Worm (Caenorhabditis elegans) whole organism, L3 larva: Measurements from ENCODE around the gene lact-7.
A peak's percentile ranks its signal among the peaks of the same experiment; 100 is the strongest.

ENCODE experiments used
- R02D3.7 ChIP-seq: fragments of 150-350 bp; optimal IDR thresholded peaks from 2 replicates; lab custom pipeline; 2014; ENCODE audit warnings: missing biosample characterization, missing genetic modification characterization
- aly-2 ChIP-seq: fragments of 150-350 bp; optimal IDR thresholded peaks from 2 replicates; lab custom pipeline; 2014; ENCODE audit warnings: missing biosample characterization, missing genetic modification characterization
- ceh-28 ChIP-seq: fragments of 150-350 bp; optimal IDR thresholded peaks from 2 replicates; lab custom pipeline; 2014; ENCODE audit warnings: missing biosample characterization, missing genetic modification reagents, missing genetic modification characterization
- ceh-82 ChIP-seq: fragments of 150-350 bp; optimal IDR thresholded peaks from 2 replicates; lab custom pipeline; 2014; ENCODE audit warnings: missing biosample characterization, missing genetic modification characterization
- daf-12 ChIP-seq: fragments of 150-350 bp; optimal IDR thresholded peaks from 2 replicates; lab custom pipeline; 2014; ENCODE audit warnings: missing biosample characterization, missing genetic modification reagents, missing genetic modification characterization
- egl-5 ChIP-seq: fragments of 150-350 bp; optimal IDR thresholded peaks from 2 replicates; lab custom pipeline; 2017; ENCODE audit warnings: missing biosample characterization, missing genetic modification reagents, missing genetic modification characterization, inconsistent platforms
- elt-2 ChIP-seq: sonication (generic microtip); optimal IDR thresholded peaks from 2 replicates; lab custom pipeline; 2016; ENCODE audit warnings: missing genetic modification reagents, mild to moderate bottlenecking, missing genetic modification characterization, missing compliant biosample characterization
- elt-3 ChIP-seq, 3 experiments: fragments of 150-350 bp in 1 of 3; sonication (generic microtip) in 2 of 3; optimal IDR thresholded peaks; 2 replicates in 2 of 3; 4 replicates in 1 of 3; lab custom pipeline; 2014 to 2017; ENCODE audit warnings: missing biosample characterization in 3 of 3, missing genetic modification characterization in 3 of 3
- eor-1 ChIP-seq, 2 experiments: fragments of 150-350 bp; optimal IDR thresholded peaks; 2 replicates each; lab custom pipeline; 2014 to 2018; ENCODE audit warnings: missing biosample characterization in 2 of 2, missing genetic modification characterization in 2 of 2
- fkh-10 ChIP-seq: sonication (generic microtip); optimal IDR thresholded peaks from 2 replicates; lab custom pipeline; 2017; ENCODE audit warnings: missing biosample characterization, missing genetic modification reagents, missing genetic modification characterization
- fkh-2 ChIP-seq: fragments of 150-350 bp; optimal IDR thresholded peaks from 2 replicates; lab custom pipeline; 2014; ENCODE audit warnings: missing biosample characterization, missing genetic modification reagents, missing genetic modification characterization
- fos-1 ChIP-seq: fragments of 150-350 bp; optimal IDR thresholded peaks from 2 replicates; lab custom pipeline; 2014; ENCODE audit warnings: missing biosample characterization, missing genetic modification characterization
- hmg-11 ChIP-seq: sonication (generic microtip); optimal IDR thresholded peaks from 2 replicates; lab custom pipeline; 2016; ENCODE audit warnings: missing genetic modification characterization, missing compliant biosample characterization
- jun-1 ChIP-seq: fragments of 150-350 bp; optimal IDR thresholded peaks from 2 replicates; lab custom pipeline; 2014; ENCODE audit warnings: missing biosample characterization, missing genetic modification reagents, missing genetic modification characterization
- lin-15B ChIP-seq: fragments of 150-350 bp; optimal IDR thresholded peaks from 2 replicates; lab custom pipeline; 2014; ENCODE audit warnings: missing biosample characterization, missing genetic modification characterization
- lsy-12 ChIP-seq: sonication (generic microtip); optimal IDR thresholded peaks from 2 replicates; lab custom pipeline; 2016; ENCODE audit warnings: mild to moderate bottlenecking, missing genetic modification characterization, missing compliant biosample characterization
- mml-1 ChIP-seq: fragments of 150-350 bp; sonication (generic microtip); optimal IDR thresholded peaks from 3 replicates; lab custom pipeline; 2014; ENCODE audit warnings: missing biosample characterization, missing genetic modification characterization
- nfya-1 ChIP-seq: sonication (generic microtip); optimal IDR thresholded peaks from 2 replicates; lab custom pipeline; 2017; ENCODE audit warnings: missing genetic modification characterization, mild to moderate bottlenecking, missing compliant biosample characterization, antibody characterized with exemption, moderate library complexity; ENCODE audit not compliant: insufficient read depth
- nhr-11 ChIP-seq: fragments of 150-350 bp; optimal IDR thresholded peaks from 2 replicates; lab custom pipeline; 2014; ENCODE audit warnings: missing biosample characterization, missing genetic modification characterization
- nhr-12 ChIP-seq: fragments of 150-350 bp; optimal IDR thresholded peaks from 2 replicates; lab custom pipeline; 2014; ENCODE audit warnings: missing biosample characterization, missing genetic modification characterization
- nhr-23 ChIP-seq: fragments of 150-350 bp; optimal IDR thresholded peaks from 2 replicates; lab custom pipeline; 2014; ENCODE audit warnings: missing biosample characterization, missing genetic modification reagents, missing genetic modification characterization
- nhr-237 ChIP-seq: fragments of 150-350 bp; optimal IDR thresholded peaks from 2 replicates; lab custom pipeline; 2014; ENCODE audit warnings: missing biosample characterization, missing genetic modification characterization
- nhr-25 ChIP-seq: sonication (generic microtip); optimal IDR thresholded peaks from 2 replicates; lab custom pipeline; 2017; ENCODE audit warnings: missing biosample characterization, missing genetic modification characterization
- nhr-28 ChIP-seq: fragments of 150-350 bp; optimal IDR thresholded peaks from 2 replicates; lab custom pipeline; 2014; ENCODE audit warnings: missing biosample characterization, missing genetic modification characterization
- nhr-43 ChIP-seq: sonication (generic microtip); optimal IDR thresholded peaks from 2 replicates; lab custom pipeline; 2016; ENCODE audit warnings: mild to moderate bottlenecking, missing genetic modification characterization, missing compliant biosample characterization; ENCODE audit not compliant: poor library complexity, severe bottlenecking
- nhr-67 ChIP-seq: fragments of 150-350 bp; optimal IDR thresholded peaks from 2 replicates; lab custom pipeline; 2014; ENCODE audit warnings: missing biosample characterization, missing genetic modification characterization
- nhr-76 ChIP-seq: fragments of 150-350 bp; sonication (generic microtip); optimal IDR thresholded peaks from 5 replicates; lab custom pipeline; 2014; ENCODE audit warnings: missing biosample characterization, missing genetic modification characterization
- pha-4 ChIP-seq: fragments of 150-350 bp; optimal IDR thresholded peaks from 2 replicates; lab custom pipeline; 2014; ENCODE audit warnings: missing biosample characterization, missing genetic modification reagents, missing genetic modification characterization
- pqm-1 ChIP-seq: fragments of 150-350 bp; optimal IDR thresholded peaks from 2 replicates; lab custom pipeline; 2017; ENCODE audit warnings: missing biosample characterization, missing genetic modification characterization, inconsistent platforms
- sea-2 ChIP-seq: fragments of 150-350 bp; sonication (generic microtip); optimal IDR thresholded peaks from 4 replicates; lab custom pipeline; 2014; ENCODE audit warnings: missing biosample characterization, missing genetic modification reagents, missing genetic modification characterization
- skn-1 ChIP-seq: fragments of 150-350 bp; optimal IDR thresholded peaks from 2 replicates; lab custom pipeline; 2014; ENCODE audit warnings: missing biosample characterization, missing genetic modification characterization
- snpc-4 ChIP-seq: fragments of 150-350 bp; optimal IDR thresholded peaks from 2 replicates; lab custom pipeline; 2014; ENCODE audit warnings: missing biosample characterization, missing genetic modification characterization
- tbx-2 ChIP-seq: sonication (generic microtip); optimal IDR thresholded peaks from 2 replicates; lab custom pipeline; 2016; ENCODE audit warnings: mild to moderate bottlenecking, missing genetic modification characterization, missing compliant biosample characterization
- unc-39 ChIP-seq: sonication (generic microtip); optimal IDR thresholded peaks from 4 replicates; lab custom pipeline; 2017; ENCODE audit warnings: missing biosample characterization, missing genetic modification characterization
- unc-62 ChIP-seq: fragments of 150-350 bp; sonication (generic microtip); optimal IDR thresholded peaks from 4 replicates; lab custom pipeline; 2014; ENCODE audit warnings: missing biosample characterization, missing genetic modification reagents, missing genetic modification characterization
- zag-1 ChIP-seq: fragments of 150-350 bp; optimal IDR thresholded peaks from 2 replicates; lab custom pipeline; 2014; ENCODE audit warnings: missing biosample characterization, missing genetic modification characterization
- ztf-11 ChIP-seq: fragments of 150-350 bp; optimal IDR thresholded peaks from 2 replicates; lab custom pipeline; 2014; ENCODE audit warnings: missing biosample characterization, missing genetic modification characterization
- ztf-4 ChIP-seq: fragments of 150-350 bp; optimal IDR thresholded peaks from 2 replicates; lab custom pipeline; 2014; ENCODE audit warnings: missing biosample characterization, missing genetic modification characterization

The lact-7 gene

DNA sequence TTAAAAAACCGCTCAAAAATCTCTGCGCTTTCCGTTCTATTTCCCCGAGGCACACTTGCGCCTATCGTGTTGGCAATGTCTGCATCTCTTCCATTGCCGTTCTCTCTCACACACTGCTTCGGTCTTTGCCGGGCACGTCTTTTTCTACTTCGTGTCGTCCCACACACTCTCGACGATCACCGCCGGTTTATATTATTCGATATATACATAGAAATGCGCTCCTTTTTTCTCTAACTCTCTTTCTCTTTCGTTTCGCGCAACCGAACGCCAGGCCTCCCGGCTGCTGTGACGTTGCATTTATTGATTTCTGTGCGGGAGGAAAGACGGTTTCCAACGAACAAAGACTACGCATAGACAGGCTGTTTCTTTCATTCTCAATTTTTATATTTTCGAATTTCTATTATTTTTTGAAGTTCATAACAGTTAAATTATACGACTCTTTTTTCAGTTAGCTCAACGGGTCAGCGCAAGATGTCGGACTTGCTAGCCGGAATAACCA is 39.2 kb downstream of the lact-7 start, which contains the start of gene rsd-3:
TSS of gene rsd-3 (plus strand) at position 449 of the 499 bp plus-strand sequence.
- TF ChIP-seq nhr-12 (tag; lab: Kevin White, UChicago): no peak
- no peak for TF ChIP-seq ceh-82 (tag; lab: Kevin White, UChicago)
- TF ChIP-seq nhr-23: peak; percentile 77
- no peak for TF ChIP-seq pqm-1 (tag; lab: Kevin White, UChicago)
- no peak for TF ChIP-seq nhr-11 (tag; lab: Kevin White, UChicago)
- peak; percentile 79 for TF ChIP-seq hmg-11 (tag; lab: Kevin White, UChicago)
- TF ChIP-seq lsy-12 (tag; lab: Kevin White, UChicago): no peak
- peak; percentile 54 for TF ChIP-seq nfya-1 (tag; lab: Kevin White, UChicago)
- no peak for TF ChIP-seq nhr-67 (tag; lab: Kevin White, UChicago)
- TF ChIP-seq jun-1 (tag; lab: Kevin White, UChicago): no peak
- no peak for TF ChIP-seq daf-12 (tag; lab: Kevin White, UChicago)
- TF ChIP-seq elt-2 (tag; lab: Kevin White, UChicago): peak; percentile 52
- no peak for TF ChIP-seq fkh-10 (GFP tag; lab: Kevin White, UChicago)
- TF ChIP-seq snpc-4: peak; percentile 15
- no peak for TF ChIP-seq mml-1
- peak; percentile 53 for TF ChIP-seq nhr-25 (tag; lab: Kevin White, UChicago)
- TF ChIP-seq ztf-11 (tag; lab: Kevin White, UChicago): no peak
- TF ChIP-seq unc-62 (GFP tag; lab: Kevin White, UChicago): no peak
- peak; percentile 78 for TF ChIP-seq pha-4
- TF ChIP-seq nhr-237 (tag; lab: Kevin White, UChicago): no peak
- TF ChIP-seq eor-1 (tag; optimal IDR thresholded peaks at IDR 0.05; lab: Kevin White, UChicago): no peak
- peak; percentile 47 for TF ChIP-seq nhr-43 (tag; lab: Kevin White, UChicago)
- no peak for TF ChIP-seq egl-5 (tag; lab: Kevin White, UChicago)
- TF ChIP-seq R02D3.7 (tag; lab: Kevin White, UChicago): no peak
- TF ChIP-seq lin-15B (tag; lab: Kevin White, UChicago): peak; percentile 1
- TF ChIP-seq ceh-28 (tag; lab: Kevin White, UChicago): peak; percentile 74
- no peak for TF ChIP-seq unc-39 (tag; lab: Kevin White, UChicago)
- no peak for TF ChIP-seq fkh-2
- TF ChIP-seq tbx-2: no peak
- no peak for TF ChIP-seq zag-1
- TF ChIP-seq skn-1 (tag; lab: Kevin White, UChicago): peak; percentile 31

DNA sequence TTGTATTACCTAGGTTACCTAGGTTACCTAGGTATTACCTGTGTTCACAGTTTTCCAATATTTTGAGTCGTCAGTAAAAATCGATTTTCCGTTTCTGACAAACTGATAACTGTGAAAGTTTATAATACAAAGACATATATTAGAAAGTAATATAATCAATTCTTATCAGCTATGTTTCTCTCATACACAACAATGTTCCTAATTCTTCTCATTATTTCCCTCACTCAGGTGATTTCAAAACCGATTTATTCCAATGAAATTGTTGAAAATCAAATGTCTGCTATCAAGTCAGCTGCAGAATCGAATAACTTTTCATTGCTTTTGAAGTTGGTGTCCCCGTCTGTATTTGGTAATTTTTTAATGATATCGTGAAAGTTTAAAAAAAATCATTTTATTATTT is 45.1 kb downstream of the lact-7 start, which contains the start of gene C34E11.4:
TSS of gene C34E11.4 (plus strand) at position 154 of the 400 bp plus-strand sequence.
- no peak for TF ChIP-seq nhr-237 (tag; lab: Kevin White, UChicago)
- TF ChIP-seq elt-2 (tag; lab: Kevin White, UChicago): peak; percentile 43

DNA sequence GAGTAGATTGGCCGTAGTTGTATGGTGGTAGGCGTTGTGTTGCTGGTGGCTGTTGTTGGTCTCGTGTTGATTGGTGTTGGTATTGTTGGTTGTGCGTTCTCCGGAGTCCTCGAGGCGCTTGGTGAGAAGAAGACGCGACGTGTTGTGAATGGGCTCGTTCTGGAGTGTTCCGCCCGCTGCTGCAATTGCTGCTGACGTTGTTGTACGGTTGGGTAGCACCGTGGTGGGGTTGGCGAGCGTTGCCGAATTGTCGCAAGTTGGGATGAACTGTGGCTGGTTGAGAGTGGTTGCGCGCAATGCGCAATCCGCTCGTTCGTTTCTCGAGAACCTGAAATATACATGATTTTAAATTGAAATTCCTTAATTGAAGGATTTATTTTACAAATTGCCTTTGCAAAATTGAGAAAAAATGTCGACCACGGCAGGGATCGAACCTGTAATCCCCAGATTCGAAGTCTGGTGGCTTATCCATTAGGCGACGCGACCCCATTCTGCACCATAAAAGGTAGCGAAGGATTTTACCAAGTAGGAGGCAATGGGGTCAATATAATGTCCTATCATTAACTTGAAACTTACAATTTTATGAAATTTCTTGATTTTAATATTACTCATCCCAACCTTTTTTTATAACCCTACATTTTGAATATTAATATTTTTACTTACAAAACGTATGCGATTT is 47.4 kb downstream of the lact-7 start:
- TF ChIP-seq elt-3 (tag; optimal IDR thresholded peaks at IDR 0.05; lab: Kevin White, UChicago): no peak
- no peak for TF ChIP-seq aly-2 (tag; lab: Kevin White, UChicago)
- no peak for TF ChIP-seq tbx-2
- TF ChIP-seq nhr-28 (tag; lab: Kevin White, UChicago): no peak
- TF ChIP-seq hmg-11 (tag; lab: Kevin White, UChicago): no peak
- TF ChIP-seq sea-2: no peak
- no peak for TF ChIP-seq lin-15B (tag; lab: Kevin White, UChicago)
- no peak for TF ChIP-seq egl-5 (tag; lab: Kevin White, UChicago)
- no peak for TF ChIP-seq ztf-4 (tag; lab: Kevin White, UChicago)
- TF ChIP-seq pqm-1 (tag; lab: Kevin White, UChicago): no peak
- TF ChIP-seq mml-1: no peak
- TF ChIP-seq R02D3.7 (tag; lab: Kevin White, UChicago): no peak
- no peak for TF ChIP-seq unc-39 (tag; lab: Kevin White, UChicago)
- no peak for TF ChIP-seq nhr-76 (tag; lab: Kevin White, UChicago)
- no peak for TF ChIP-seq fkh-2
- TF ChIP-seq ceh-28 (tag; lab: Kevin White, UChicago): no peak
- TF ChIP-seq fos-1: no peak
